Fruit fly (Drosophila melanogaster): ENCODE results near the gene vex.
A peak's percentile ranks its signal among the peaks of the same experiment; 100 is the strongest.
"Not testable (repeated sequence)": the region's sequence is repeated elsewhere in the genome, so short reads cannot be mapped to it uniquely, and the experiment has no call there.

vex gene

DNA sequence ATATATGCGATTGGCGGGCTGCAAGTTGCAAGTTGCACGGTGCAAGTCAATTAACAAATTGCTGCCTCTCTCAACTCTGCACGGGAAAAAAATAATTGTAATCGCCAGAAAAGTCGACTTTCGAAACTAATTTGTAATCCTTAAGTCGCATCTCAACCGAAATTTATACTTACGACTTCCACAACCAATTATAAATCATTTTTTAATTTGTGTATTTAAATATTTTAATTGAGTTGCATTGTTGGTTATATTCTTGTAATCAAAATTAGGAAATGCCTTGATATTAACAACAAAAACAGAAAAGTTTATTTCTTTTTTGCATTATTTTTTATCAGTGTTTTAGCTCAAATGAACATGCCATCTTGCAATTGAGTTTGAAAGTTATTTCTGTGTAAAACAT is 79.8 kb downstream of the vex start:
- no peak for TF ChIP-seq CG15710 (tag; optimal IDR thresholded peaks at IDR 0.05)
- peak; percentile 53 for TF ChIP-seq CG14655 (GFP tag; optimal IDR thresholded peaks at IDR 0.05)
- peak; percentile 19; the same call in 1 of the 2 replicates for TF ChIP-seq CG32121 (GFP tag; IDR thresholded peaks at IDR 0.05)
- no peak for TF ChIP-seq EcR (GFP tag; optimal IDR thresholded peaks at IDR 0.05)
- peak; percentile 10 for TF ChIP-seq Pif1A (GFP tag; optimal IDR thresholded peaks at IDR 0.05)
- TF ChIP-seq Ets98B (GFP tag; IDR thresholded peaks at IDR 0.05), result peak; percentile 26; the same call in 1 of the 2 replicates
- TF ChIP-seq CG34367 (tag; optimal IDR thresholded peaks at IDR 0.05), result no peak
- no peak for TF ChIP-seq gl (tag; optimal IDR thresholded peaks at IDR 0.05)
- TF ChIP-seq CG8301 (tag; optimal IDR thresholded peaks at IDR 0.05), result peak; percentile 53
- no peak for TF ChIP-seq CG8159 (tag; optimal IDR thresholded peaks at IDR 0.05)
- 0 out of 3 replicates have a peak, but pooled peaks have one; percentile 45 for TF ChIP-seq CG4496 (GFP tag; IDR thresholded peaks at IDR 0.05)
- TF ChIP-seq Pif1B (GFP tag; optimal IDR thresholded peaks at IDR 0.05), result peak; percentile 37
- TF ChIP-seq fd96Ca (GFP tag; IDR thresholded peaks at IDR 0.05), result 0 out of 3 replicates have a peak, but pooled peaks have one; percentile 9

DNA sequence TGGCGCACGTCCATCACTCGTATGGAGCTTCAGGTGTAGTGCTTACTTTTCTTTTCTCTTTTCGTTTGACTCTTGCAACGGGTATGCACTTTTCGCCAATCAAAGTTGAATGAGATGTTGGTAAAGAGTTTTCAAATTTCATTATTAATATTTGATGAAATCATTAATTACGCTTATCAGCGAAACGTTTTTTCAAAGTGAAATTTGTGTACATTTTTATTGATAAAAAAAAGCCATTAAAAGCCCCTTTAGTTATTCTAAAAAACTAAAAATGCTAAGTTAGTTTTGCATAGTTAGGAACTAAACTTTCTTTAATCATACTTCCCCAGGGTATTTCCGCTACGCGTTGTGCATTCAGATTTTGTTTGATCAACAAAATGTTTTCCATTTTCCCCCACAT is 86.5 kb downstream of the vex start:
- TF ChIP-seq Pif1A (GFP tag; optimal IDR thresholded peaks at IDR 0.05) (peak; percentile 11), CG17806 (tag; optimal IDR thresholded peaks at IDR 0.05) (no peak), CG32121 (GFP tag; IDR thresholded peaks at IDR 0.05) (peak; percentile 34; the same call in 1 of the 2 replicates), CG8301 (tag; optimal IDR thresholded peaks at IDR 0.05) (peak; percentile 65), rn (GFP tag; IDR thresholded peaks at IDR 0.05) (no peak)

DNA sequence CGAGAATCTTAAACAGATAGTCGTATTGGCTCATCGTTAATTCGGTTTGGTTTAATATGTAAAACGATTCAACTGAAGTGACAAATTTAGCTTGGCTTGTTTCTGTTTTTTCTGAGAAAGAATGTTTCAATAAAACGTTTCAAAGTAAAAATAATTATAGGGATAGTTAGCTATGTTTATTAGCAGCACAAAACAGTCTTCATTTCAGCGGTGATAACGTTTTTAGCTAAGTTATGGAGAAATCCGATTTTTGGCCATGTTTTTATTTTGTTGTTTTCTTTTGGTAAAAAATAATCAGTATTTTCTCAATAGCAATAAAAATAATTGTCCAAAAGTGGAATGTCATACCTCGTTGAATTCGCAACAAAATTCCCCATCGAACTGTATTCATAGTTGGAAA is 87.3 kb downstream of the vex start, which contains the start of gene Rab9Fb:
Gene Rab9Fb, minus strand, starts transcription at position 101 of the 400 bp plus-strand sequence.
- no peak for TF ChIP-seq CG10348 (GFP tag; IDR thresholded peaks at IDR 0.05)
- TF ChIP-seq rn (GFP tag; IDR thresholded peaks at IDR 0.05), result no peak
- no peak for TF ChIP-seq CG4496 (GFP tag; IDR thresholded peaks at IDR 0.05)

DNA sequence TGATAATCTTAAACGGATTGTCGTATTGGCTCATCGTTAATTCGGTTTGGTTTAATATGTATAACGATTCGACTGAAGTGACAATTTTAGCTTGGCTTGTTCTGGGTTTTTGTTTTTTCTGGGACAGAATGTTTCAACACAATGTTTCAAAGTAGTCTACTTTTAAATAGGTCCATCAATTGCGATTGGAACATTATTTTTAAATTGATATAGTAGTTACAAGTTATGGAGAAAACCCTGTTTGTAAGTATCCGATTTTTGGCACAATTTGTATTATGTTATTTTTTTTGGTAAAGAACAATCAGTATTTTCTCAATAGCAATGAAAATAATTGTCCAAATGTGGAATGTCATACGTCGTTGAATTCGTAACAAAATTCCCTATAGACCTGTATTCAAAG is 88.8 kb downstream of the vex start, which contains the start of gene Rab9Fa:
Gene Rab9Fa, minus strand, starts transcription at position 101 of the 400 bp plus-strand sequence.
- not testable (repeated sequence) for TF ChIP-seq CG15710 (tag; optimal IDR thresholded peaks at IDR 0.05); CG13204 (GFP tag; optimal IDR thresholded peaks at IDR 0.05); CG4496 (GFP tag; IDR thresholded peaks at IDR 0.05)

DNA sequence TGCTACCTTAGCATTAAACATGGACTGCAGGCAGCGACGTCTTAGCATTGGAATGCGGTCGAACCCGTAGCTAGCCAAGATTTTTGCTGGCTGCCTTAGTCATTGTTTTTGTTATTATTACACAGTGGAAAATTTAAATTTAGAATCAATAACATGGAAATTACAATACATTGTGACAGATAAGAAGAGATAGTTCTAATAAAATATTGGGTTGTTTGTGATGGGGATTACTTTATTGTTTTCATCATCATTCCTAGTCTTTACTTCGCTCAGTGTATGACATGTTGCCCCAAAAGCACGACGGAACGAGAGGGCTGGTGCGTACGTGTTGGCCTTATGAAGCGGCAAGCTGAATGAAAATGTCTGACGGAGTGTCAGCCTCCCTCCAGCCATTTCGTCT is 103.1 kb downstream of the vex start:
- TF ChIP-seq CG9948 (tag; optimal IDR thresholded peaks at IDR 0.05), result peak; percentile 86
- TF ChIP-seq CG8159 (tag; optimal IDR thresholded peaks at IDR 0.05), result peak; percentile 88
- peak; percentile 31 for TF ChIP-seq EcR (GFP tag; optimal IDR thresholded peaks at IDR 0.05)
- TF ChIP-seq Ets98B (GFP tag; IDR thresholded peaks at IDR 0.05), result peak; percentile 90
- peak; percentile 88 for TF ChIP-seq Pif1A (GFP tag; optimal IDR thresholded peaks at IDR 0.05)
- peak; percentile 83 for TF ChIP-seq CG13204 (GFP tag; optimal IDR thresholded peaks at IDR 0.05)
- peak; percentile 89 for TF ChIP-seq CG17806 (tag; optimal IDR thresholded peaks at IDR 0.05)
- peak; percentile 78 for TF ChIP-seq Pif1B (GFP tag; optimal IDR thresholded peaks at IDR 0.05)
- peak; percentile 62; the same call in 1 of the 2 replicates for TF ChIP-seq rn (GFP tag; IDR thresholded peaks at IDR 0.05)
- peak; percentile 80 for TF ChIP-seq gl (tag; optimal IDR thresholded peaks at IDR 0.05)
- peak; percentile 83 for TF ChIP-seq CG8301 (tag; optimal IDR thresholded peaks at IDR 0.05)
- no peak for TF ChIP-seq CG10348 (GFP tag; IDR thresholded peaks at IDR 0.05)
- TF ChIP-seq CG15710 (tag; optimal IDR thresholded peaks at IDR 0.05), result peak; percentile 89
- TF ChIP-seq D1 (tag; optimal IDR thresholded peaks at IDR 0.05), result peak; percentile 23
- TF ChIP-seq fd96Ca (GFP tag; IDR thresholded peaks at IDR 0.05), result peak; percentile 85
- TF ChIP-seq CG14655 (GFP tag; optimal IDR thresholded peaks at IDR 0.05), result peak; percentile 82
- peak; percentile 89 for TF ChIP-seq CG34367 (tag; optimal IDR thresholded peaks at IDR 0.05)
- TF ChIP-seq CG12605 (GFP tag; IDR thresholded peaks at IDR 0.05), result peak; percentile 81
- peak; percentile 40 for TF ChIP-seq Snoo (tag; optimal IDR thresholded peaks at IDR 0.05)
- peak; percentile 94 for TF ChIP-seq CG4496 (GFP tag; IDR thresholded peaks at IDR 0.05)
- TF ChIP-seq CG32121 (GFP tag; IDR thresholded peaks at IDR 0.05), result peak; percentile 90

DNA sequence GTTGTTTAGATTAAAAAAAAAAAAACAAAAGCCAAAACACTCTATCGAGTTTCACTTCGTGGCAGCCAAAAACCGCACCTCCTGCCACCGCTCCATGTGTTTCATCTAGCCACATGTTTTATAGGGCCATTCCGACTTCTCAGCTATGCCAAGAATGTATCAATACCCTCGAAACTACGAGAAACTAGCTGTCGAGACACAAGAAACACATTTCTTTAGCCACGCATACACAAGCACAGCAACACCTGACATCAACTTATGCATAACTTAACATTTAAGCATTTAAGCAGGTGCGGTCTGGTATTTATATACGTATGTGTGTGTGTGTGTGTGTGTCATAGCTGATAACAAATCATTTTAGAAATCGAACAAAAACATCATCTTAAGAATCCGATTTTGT is 104.1 kb downstream of the vex start:
- TF ChIP-seq D1 (tag; optimal IDR thresholded peaks at IDR 0.05) (no peak), CG8301 (tag; optimal IDR thresholded peaks at IDR 0.05) (no peak), CG17806 (tag; optimal IDR thresholded peaks at IDR 0.05) (no peak), CG4496 (GFP tag; IDR thresholded peaks at IDR 0.05) (no peak)

DNA sequence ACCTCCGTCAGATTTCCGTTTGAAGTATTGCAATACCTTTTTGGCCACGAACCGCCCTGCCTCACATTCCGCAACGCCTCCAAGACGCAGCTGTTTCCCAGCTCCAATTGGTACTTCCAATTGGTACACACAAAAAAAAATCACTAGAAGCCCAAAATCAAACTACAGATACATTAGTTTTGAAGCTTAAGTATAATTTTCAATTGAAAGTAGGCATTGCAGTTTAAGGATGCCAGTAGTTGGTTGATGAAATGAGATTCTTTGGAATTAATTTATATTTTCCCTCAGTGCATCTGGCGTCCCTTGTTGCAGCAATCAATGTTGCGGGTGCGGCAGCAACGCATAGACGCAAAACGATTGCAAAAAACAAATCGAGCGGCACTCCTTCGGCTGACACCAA is 105.9 kb downstream of the vex start:
- TF ChIP-seq CG10348 (GFP tag; IDR thresholded peaks at IDR 0.05) (no peak), CG12605 (GFP tag; IDR thresholded peaks at IDR 0.05) (no peak), CG8159 (tag; optimal IDR thresholded peaks at IDR 0.05) (peak; percentile 14), CG14655 (GFP tag; optimal IDR thresholded peaks at IDR 0.05) (peak; percentile 53), CG32121 (GFP tag; IDR thresholded peaks at IDR 0.05) (peak; percentile 60; the same call in 1 of the 2 replicates), EcR (GFP tag; optimal IDR thresholded peaks at IDR 0.05) (no peak), CG13204 (GFP tag; optimal IDR thresholded peaks at IDR 0.05) (no peak), fd96Ca (GFP tag; IDR thresholded peaks at IDR 0.05) (peak; percentile 44; the same call in 1 of the 3 replicates), CG17806 (tag; optimal IDR thresholded peaks at IDR 0.05) (peak; percentile 24), Ets98B (GFP tag; IDR thresholded peaks at IDR 0.05) (0 out of 2 replicates have a peak, but pooled peaks have one; percentile 8), Pif1A (GFP tag; optimal IDR thresholded peaks at IDR 0.05) (peak; percentile 61), CG8301 (tag; optimal IDR thresholded peaks at IDR 0.05) (peak; percentile 43), CG9948 (tag; optimal IDR thresholded peaks at IDR 0.05) (peak; percentile 26), CG15710 (tag; optimal IDR thresholded peaks at IDR 0.05) (no peak), CG34367 (tag; optimal IDR thresholded peaks at IDR 0.05) (peak; percentile 1), Pif1B (GFP tag; optimal IDR thresholded peaks at IDR 0.05) (no peak)
